Worm (Caenorhabditis elegans) whole organism, early embryonic: ENCODE measurements around the gene ZK185.4.

Experiments used
- ets-7 ChIP-seq: sonication (generic microtip); optimal IDR thresholded peaks from 2 replicates; lab custom pipeline; 2016; ENCODE audit warnings: missing genotype, missing genetic modification characterization, missing compliant biosample characterization
- hmg-4 ChIP-seq: fragments of 200-800 bp; sonication (Bioruptor generic); optimal IDR thresholded peaks from 2 replicates; lab custom pipeline; 2018; ENCODE audit warnings: mild to moderate bottlenecking, missing genetic modification characterization, missing compliant biosample characterization
- tbx-11 ChIP-seq: fragments of 200-800 bp; sonication (Bioruptor generic); IDR thresholded peaks from 2 replicates; pipeline ENCODE4 v1.3.6; 2022; ENCODE audit warnings: missing genetic modification characterization, missing compliant biosample characterization

ce11 chrIV:4526028-4526427 is 6.9 kb downstream of the ZK185.4 start:
- TF ChIP-seq ets-7 (tag; lab: Kevin White, UChicago) (no peak), tbx-11 (GFP tag; lab: Robert Waterston, UW) (no peak), hmg-4 (no peak)
